Worm (Caenorhabditis elegans) whole organism, young adult: ENCODE data around the gene Y39A1A.10.

Experiments
- F10E7.11 ChIP-seq: sonication (generic microtip); optimal IDR thresholded peaks from 2 replicates; lab custom pipeline; 2017; ENCODE audit warnings: mild to moderate bottlenecking, missing genetic modification characterization, moderate library complexity, missing compliant biosample characterization
- K11D2.4 ChIP-seq: fragments of 200-800 bp; sonication (Bioruptor generic); IDR thresholded peaks from 2 replicates; pipeline ENCODE4 v1.3.6; 2022; ENCODE audit warnings: missing genetic modification reagents, missing genetic modification characterization, missing compliant biosample characterization
- bed-1 ChIP-seq: fragments of 200-800 bp; sonication (Bioruptor generic); IDR thresholded peaks from 2 replicates; pipeline ENCODE4 v1.3.6; 2022; ENCODE audit warnings: missing genetic modification reagents, missing genetic modification characterization, missing compliant biosample characterization
- hmg-1.2 ChIP-seq: fragments of 200-800 bp; sonication (Bioruptor generic); IDR thresholded peaks from 2 replicates; pipeline ENCODE4 v1.3.6; 2022; ENCODE audit warnings: missing genetic modification reagents, missing genetic modification characterization, missing compliant biosample characterization
- nfyb-1 ChIP-seq: fragments of 200-800 bp; sonication (Bioruptor generic); IDR thresholded peaks from 2 replicates; pipeline ENCODE4 v1.3.6; 2022; ENCODE audit warnings: missing genetic modification reagents, missing genetic modification characterization, missing compliant biosample characterization
- ztf-6 ChIP-seq: fragments of 200-800 bp; sonication (Bioruptor generic); IDR thresholded peaks from 2 replicates; pipeline ENCODE4 v1.3.6; 2022; ENCODE audit warnings: missing genetic modification reagents, missing genetic modification characterization, missing compliant biosample characterization

ce11 chrIII:10638339-10639021 lies 6.0 kb downstream of the Y39A1A.10 start, which contains the start of gene Y39A1A.27:
- TF ChIP-seq hmg-1.2 (GFP tag; lab: Robert Waterston, UW) (no peak), F10E7.11 (tag; lab: Kevin White, UChicago) (no peak), K11D2.4 (GFP tag; lab: Robert Waterston, UW) (no peak), ztf-6 (no peak), bed-1 (GFP tag; lab: Robert Waterston, UW) (no peak), nfyb-1 (GFP tag; lab: Robert Waterston, UW) (no peak)
